Fruit fly (Drosophila melanogaster) whole organism, embryonic: Measurements from ENCODE around the gene CG43998.
A peak's percentile ranks its signal among the peaks of the same experiment; 100 is the strongest.

ENCODE experiments used
- Ada2b ChIP-seq: fragments of 200-800 bp; sonication (Bioruptor generic); IDR thresholded peaks from 2 replicates; pipeline ENCODE4 v1.3.6; 2022; ENCODE audit warnings: missing biosample characterization, missing genetic modification characterization
- Antp ChIP-seq: fragments of 200-800 bp; sonication (Bioruptor generic); optimal IDR thresholded peaks from 3 replicates; lab custom pipeline; 2016; ENCODE audit warnings: missing biosample characterization, missing genetic modification characterization
- B-H2 ChIP-seq: fragments of 200-800 bp; sonication (Bioruptor generic); optimal IDR thresholded peaks from 2 replicates; lab custom pipeline; 2018; ENCODE audit warnings: missing biosample characterization, mild to moderate bottlenecking, missing genetic modification characterization
- CG10654 ChIP-seq: fragments of 200-800 bp; sonication (Bioruptor generic); optimal IDR thresholded peaks from 2 replicates; lab custom pipeline; 2016; ENCODE audit warnings: missing biosample characterization, missing genetic modification characterization
- CG10979 ChIP-seq: fragments of 200-800 bp; sonication (Bioruptor generic); optimal IDR thresholded peaks from 2 replicates; lab custom pipeline; 2018; ENCODE audit warnings: missing biosample characterization, mild to moderate bottlenecking, missing genetic modification characterization, moderate library complexity
- CG1529 ChIP-seq: fragments of 200-800 bp; sonication (Bioruptor generic); optimal IDR thresholded peaks from 3 replicates; lab custom pipeline; 2018; ENCODE audit warnings: missing biosample characterization, missing genetic modification characterization
- CG1603 ChIP-seq: fragments of 200-800 bp; sonication (Bioruptor generic); optimal IDR thresholded peaks from 2 replicates; lab custom pipeline; 2019; ENCODE audit warnings: missing biosample characterization, mild to moderate bottlenecking, missing genetic modification characterization, moderate library complexity
- CG17328 ChIP-seq: fragments of 200-800 bp; sonication (Bioruptor generic); IDR thresholded peaks from 2 replicates; pipeline ENCODE4 v1.3.6; 2022; ENCODE audit warnings: missing biosample characterization, missing genetic modification characterization
- CG2120 ChIP-seq: fragments of 200-800 bp; sonication (Bioruptor generic); optimal IDR thresholded peaks from 3 replicates; lab custom pipeline; 2016; ENCODE audit warnings: missing biosample characterization, missing genetic modification characterization
- CG2129 ChIP-seq: fragments of 200-800 bp; sonication (Bioruptor generic); IDR thresholded peaks from 2 replicates; pipeline ENCODE4 v1.3.6; 2022; ENCODE audit warnings: missing biosample characterization, missing genetic modification characterization; ENCODE audit not compliant: partially characterized antibody
- CG3281 ChIP-seq: fragments of 200-800 bp; sonication (Bioruptor generic); optimal IDR thresholded peaks from 3 replicates; lab custom pipeline; 2017; ENCODE audit warnings: missing biosample characterization, mild to moderate bottlenecking, missing genetic modification characterization
- CG4730 ChIP-seq: fragments of 200-800 bp; sonication (Bioruptor generic); IDR thresholded peaks from 2 replicates; pipeline ENCODE4 v1.3.6; 2022; ENCODE audit warnings: missing biosample characterization, missing genetic modification characterization
- CG4820 ChIP-seq: fragments of 200-800 bp; sonication (Bioruptor generic); optimal IDR thresholded peaks from 3 replicates; lab custom pipeline; 2016; ENCODE audit warnings: missing biosample characterization, missing genetic modification characterization
- CG5953 ChIP-seq: fragments of 200-800 bp; sonication (Bioruptor generic); IDR thresholded peaks from 2 replicates; pipeline ENCODE4 v1.3.6; 2022; ENCODE audit warnings: missing biosample characterization, missing genetic modification characterization
- CG6175 ChIP-seq: fragments of 200-800 bp; sonication (Bioruptor generic); IDR thresholded peaks from 3 replicates; pipeline ENCODE4 v1.3.6; 2022; ENCODE audit warnings: missing biosample characterization, missing genetic modification characterization
- CG6272 ChIP-seq: fragments of 200-800 bp; sonication (Bioruptor generic); IDR thresholded peaks from 2 replicates; pipeline ENCODE4 v1.3.6; 2022; ENCODE audit warnings: missing biosample characterization, missing genetic modification characterization
- CG6683 ChIP-seq: fragments of 200-800 bp; sonication (Bioruptor generic); optimal IDR thresholded peaks from 2 replicates; lab custom pipeline; 2017; ENCODE audit warnings: missing biosample characterization, mild to moderate bottlenecking, missing genetic modification characterization, missing genetic modification reagents
- CG6813 ChIP-seq: fragments of 200-800 bp; sonication (Bioruptor generic); optimal IDR thresholded peaks from 2 replicates; lab custom pipeline; 2017; ENCODE audit warnings: missing biosample characterization, missing genetic modification characterization, mild to moderate bottlenecking, moderate library complexity, missing genetic modification reagents
- CG7556 ChIP-seq: fragments of 200-800 bp; sonication (Bioruptor generic); optimal IDR thresholded peaks from 2 replicates; lab custom pipeline; 2017; ENCODE audit warnings: missing biosample characterization, mild to moderate bottlenecking, missing genetic modification characterization
- CG8765 ChIP-seq: fragments of 200-800 bp; sonication (Bioruptor generic); IDR thresholded peaks from 2 replicates; pipeline ENCODE4 v1.3.6; 2022; ENCODE audit warnings: missing biosample characterization, missing genetic modification characterization
- CG8924 ChIP-seq: fragments of 200-800 bp; optimal IDR thresholded peaks from 3 replicates; lab custom pipeline; 2019; ENCODE audit warnings: missing biosample characterization, mild to moderate bottlenecking, missing genetic modification characterization, moderate library complexity
- CG8944 ChIP-seq: fragments of 200-800 bp; sonication (Bioruptor generic); optimal IDR thresholded peaks from 3 replicates; lab custom pipeline; 2016; ENCODE audit warnings: missing biosample characterization, missing genetic modification characterization
- CG9876 ChIP-seq: fragments of 200-800 bp; sonication (Bioruptor generic); optimal IDR thresholded peaks from 2 replicates; lab custom pipeline; 2016; ENCODE audit warnings: missing biosample characterization, missing genetic modification characterization
- D19A ChIP-seq: fragments of 200-800 bp; optimal IDR thresholded peaks from 3 replicates; lab custom pipeline; 2019; ENCODE audit warnings: missing biosample characterization, mild to moderate bottlenecking, missing genetic modification characterization, moderate library complexity
- Dfd ChIP-seq, 2 experiments: fragments of >200 bp; optimal IDR thresholded peaks; 2 replicates each; lab custom pipeline; 2017; ENCODE audit warnings: missing biosample characterization in 2 of 2, missing genetic modification characterization in 2 of 2
- Dip3 ChIP-seq: fragments of 200-800 bp; sonication (Bioruptor generic); optimal IDR thresholded peaks from 3 replicates; lab custom pipeline; 2016; ENCODE audit warnings: missing biosample characterization, missing genetic modification characterization
- E2f2 ChIP-seq: fragments of 200-800 bp; sonication (Bioruptor generic); IDR thresholded peaks from 2 replicates; pipeline ENCODE4 v1.3.6; 2022; ENCODE audit warnings: missing biosample characterization, missing genetic modification characterization
- Elba2 ChIP-seq: fragments of 200-800 bp; sonication (Bioruptor generic); optimal IDR thresholded peaks from 3 replicates; lab custom pipeline; 2016; ENCODE audit warnings: missing biosample characterization, missing genetic modification characterization
- GATAe ChIP-seq: fragments of 200-800 bp; sonication (Bioruptor generic); conservative IDR thresholded peaks from 2 replicates; pipeline ENCODE4 v1.3.6; 2022; ENCODE audit warnings: missing biosample characterization, missing genetic modification characterization
- HHEX ChIP-seq: fragments of 200-800 bp; sonication (Bioruptor generic); optimal IDR thresholded peaks from 3 replicates; lab custom pipeline; 2017; ENCODE audit warnings: missing biosample characterization, mild to moderate bottlenecking, missing genetic modification characterization, missing genetic modification reagents
- HLH3B ChIP-seq: fragments of 200-800 bp; sonication (Bioruptor generic); IDR thresholded peaks from 2 replicates; pipeline ENCODE4 v1.3.6; 2022; ENCODE audit warnings: missing biosample characterization, missing genetic modification characterization
- Hr78 ChIP-seq, 2 experiments: fragments of 200-800 bp in 1 of 2; fragments of >200 bp in 1 of 2; sonication (Bioruptor generic) in 1 of 2; optimal IDR thresholded peaks; 2 replicates each; lab custom pipeline; 2017 to 2019; ENCODE audit warnings: missing biosample characterization in 2 of 2, missing genetic modification characterization in 2 of 2, mild to moderate bottlenecking in 1 of 2, moderate library complexity in 1 of 2
- Optix ChIP-seq: fragments of 200-800 bp; sonication (Bioruptor generic); IDR thresholded peaks from 3 replicates; pipeline ENCODE4 v1.3.6; 2022; ENCODE audit warnings: missing biosample characterization, missing genetic modification characterization
- Xbp1 ChIP-seq: fragments of 200-800 bp; sonication (Bioruptor generic); optimal IDR thresholded peaks from 3 replicates; lab custom pipeline; 2016; ENCODE audit warnings: missing biosample characterization, mild to moderate bottlenecking, missing genetic modification characterization
- abd-A ChIP-seq: fragments of 200-800 bp; sonication (Bioruptor generic); optimal IDR thresholded peaks from 3 replicates; lab custom pipeline; 2019; ENCODE audit warnings: missing biosample characterization, mild to moderate bottlenecking, missing genetic modification characterization, moderate library complexity
- caup ChIP-seq: fragments of 200-800 bp; sonication (Bioruptor generic); optimal IDR thresholded peaks from 3 replicates; lab custom pipeline; 2017; ENCODE audit warnings: missing biosample characterization, mild to moderate bottlenecking, missing genetic modification characterization, moderate library complexity; ENCODE audit not compliant: severe bottlenecking
- grau ChIP-seq: fragments of 200-800 bp; optimal IDR thresholded peaks from 3 replicates; lab custom pipeline; 2019; ENCODE audit warnings: missing biosample characterization, mild to moderate bottlenecking, missing genetic modification characterization, moderate library complexity
- hkb ChIP-seq, 2 experiments: fragments of 200-800 bp in 1 of 2; fragments of >200 bp in 1 of 2; sonication (Bioruptor generic) in 1 of 2; IDR thresholded peaks in 1 of 2; optimal IDR thresholded peaks in 1 of 2; 2 replicates each; pipeline versions ENCODE4 v1.3.6 to Lab custom; 2017 to 2022; ENCODE audit warnings: missing biosample characterization in 1 of 2, missing genetic modification characterization in 1 of 2
- knrl ChIP-seq: fragments of 200-800 bp; sonication (Bioruptor generic); IDR thresholded peaks from 3 replicates; pipeline ENCODE4 v1.3.6; 2022; ENCODE audit warnings: missing biosample characterization, missing genetic modification characterization; ENCODE audit not compliant: partially characterized antibody
- maf-S ChIP-seq: fragments of 200-800 bp; sonication (Bioruptor generic); optimal IDR thresholded peaks from 2 replicates; lab custom pipeline; 2016; ENCODE audit warnings: missing biosample characterization, missing genetic modification characterization
- nau ChIP-seq: fragments of 200-800 bp; sonication (Bioruptor generic); optimal IDR thresholded peaks from 3 replicates; lab custom pipeline; 2017; ENCODE audit warnings: missing biosample characterization, mild to moderate bottlenecking, missing genetic modification characterization, missing genetic modification reagents
- scrt ChIP-seq: fragments of 200-800 bp; sonication (Bioruptor generic); optimal IDR thresholded peaks from 2 replicates; lab custom pipeline; 2018; ENCODE audit warnings: missing biosample characterization, mild to moderate bottlenecking, missing genetic modification characterization, moderate library complexity
- sr ChIP-seq: fragments of 200-800 bp; sonication (Bioruptor generic); IDR thresholded peaks from 3 replicates; pipeline ENCODE4 v1.3.6; 2022; ENCODE audit warnings: missing biosample characterization, missing genetic modification characterization
- tap ChIP-seq: fragments of 200-800 bp; optimal IDR thresholded peaks from 3 replicates; lab custom pipeline; 2019; ENCODE audit warnings: missing biosample characterization, mild to moderate bottlenecking, missing genetic modification characterization, moderate library complexity
- tgo ChIP-seq: fragments of 200-800 bp; sonication (Bioruptor generic); IDR thresholded peaks from 3 replicates; pipeline ENCODE4 v1.3.6; 2022; ENCODE audit warnings: missing biosample characterization, missing genetic modification characterization
- tin ChIP-seq: fragments of 200-800 bp; sonication (Bioruptor generic); optimal IDR thresholded peaks from 3 replicates; lab custom pipeline; 2016; ENCODE audit warnings: missing biosample characterization, missing genetic modification characterization
- trem ChIP-seq: fragments of 200-800 bp; optimal IDR thresholded peaks from 3 replicates; lab custom pipeline; 2019; ENCODE audit warnings: missing biosample characterization, mild to moderate bottlenecking, missing genetic modification characterization, moderate library complexity
- tx ChIP-seq: fragments of 200-800 bp; sonication (Bioruptor generic); optimal IDR thresholded peaks from 2 replicates; lab custom pipeline; 2016; ENCODE audit warnings: missing biosample characterization, missing genetic modification characterization
- wek ChIP-seq: fragments of 200-800 bp; sonication (Bioruptor generic); optimal IDR thresholded peaks from 3 replicates; lab custom pipeline; 2018; ENCODE audit warnings: missing biosample characterization, mild to moderate bottlenecking, missing genetic modification characterization, moderate library complexity
- zf30C ChIP-seq: fragments of 200-800 bp; sonication (Bioruptor generic); optimal IDR thresholded peaks from 3 replicates; lab custom pipeline; 2018; ENCODE audit warnings: missing biosample characterization, mild to moderate bottlenecking, missing genetic modification characterization

The CG43998 gene

dm6 chr3R:23969449-23969848 lies 40.6 kb upstream of the CG43998 start (continued):
- TF ChIP-seq hkb (optimal IDR thresholded peaks at IDR 0.05; lab: Kevin White, UChicago): no peak
- TF ChIP-seq hkb (GFP tag; IDR thresholded peaks at IDR 0.05; lab: Robert Waterston, UW): peak; percentile 64; the same call in 1 of the 2 replicates
- TF ChIP-seq CG6683 (GFP tag; lab: Kevin White, UChicago): no peak
- TF ChIP-seq nau: no peak
- no peak for TF ChIP-seq CG8765 (GFP tag; lab: Robert Waterston, UW)
- peak; percentile 45 for TF ChIP-seq CG7556
- TF ChIP-seq CG5953: no peak
- TF ChIP-seq tgo (GFP tag; lab: Robert Waterston, UW): peak; percentile 76
- TF ChIP-seq CG4730 (GFP tag; lab: Robert Waterston, UW): 0 out of 2 replicates have a peak, but pooled peaks have one; percentile 40
- TF ChIP-seq grau (tag; lab: Kevin White, UChicago): peak; percentile 68
- peak; percentile 63 for TF ChIP-seq HLH3B
- no peak for TF ChIP-seq CG9876 (GFP tag; lab: Kevin White, UChicago)
- TF ChIP-seq E2f2 (GFP tag; lab: Robert Waterston, UW): peak; percentile 43; the same call in 1 of the 2 replicates
- TF ChIP-seq CG6813 (GFP tag; lab: Kevin White, UChicago): no peak
- TF ChIP-seq zf30C: no peak
- no peak for TF ChIP-seq Dip3
- no peak for TF ChIP-seq CG1603 (tag; lab: Kevin White, UChicago)
- TF ChIP-seq Hr78 (GFP tag; optimal IDR thresholded peaks at IDR 0.05; lab: Kevin White, UChicago): peak in 1 of 2 experiments; percentile 35
- TF ChIP-seq GATAe (GFP tag; lab: Robert Waterston, UW): no peak
- peak; percentile 15 for TF ChIP-seq Xbp1
- TF ChIP-seq CG6272: no peak
- TF ChIP-seq CG4820 (GFP tag; lab: Kevin White, UChicago): peak; percentile 8
- 0 out of 2 replicates have a peak, but pooled peaks have one; percentile 16 for TF ChIP-seq Ada2b
- TF ChIP-seq CG2129: no peak
- TF ChIP-seq tap (tag; lab: Kevin White, UChicago): peak; percentile 57
- TF ChIP-seq abd-A (tag; lab: Kevin White, UChicago): peak; percentile 20
- no peak for TF ChIP-seq CG8944
- no peak for TF ChIP-seq CG6175 (GFP tag; lab: Robert Waterston, UW)
- no peak for TF ChIP-seq CG2120 (GFP tag; lab: Kevin White, UChicago)
- no peak for TF ChIP-seq Elba2 (GFP tag; lab: Kevin White, UChicago)
- no peak for TF ChIP-seq scrt
- TF ChIP-seq CG10979 (tag; lab: Kevin White, UChicago): peak; percentile 49
- TF ChIP-seq Dfd (GFP tag; optimal IDR thresholded peaks at IDR 0.05; lab: Kevin White, UChicago): no peak
- peak; percentile 13 for TF ChIP-seq CG3281 (GFP tag; lab: Kevin White, UChicago)
- no peak for TF ChIP-seq tx (GFP tag; lab: Kevin White, UChicago)
- peak; percentile 13 for TF ChIP-seq tin (GFP tag; lab: Kevin White, UChicago)
- peak; percentile 54 for TF ChIP-seq CG8924 (tag; lab: Kevin White, UChicago)
- TF ChIP-seq Antp (GFP tag; lab: Kevin White, UChicago): no peak
- TF ChIP-seq maf-S (GFP tag; lab: Kevin White, UChicago): no peak
- no peak for TF ChIP-seq B-H2 (GFP tag; lab: Kevin White, UChicago)
- no peak for TF ChIP-seq CG1529
- no peak for TF ChIP-seq knrl (GFP tag; lab: Robert Waterston, UW)
- TF ChIP-seq CG10654 (GFP tag; lab: Kevin White, UChicago): no peak
- peak; percentile 42; the same call in 1 of the 2 replicates for TF ChIP-seq CG17328 (GFP tag; lab: Robert Waterston, UW)
- peak; percentile 95 for TF ChIP-seq D19A (tag; lab: Kevin White, UChicago)
- no peak for TF ChIP-seq wek
- no peak for TF ChIP-seq sr
- no peak for TF ChIP-seq trem
- TF ChIP-seq Optix (GFP tag; lab: Robert Waterston, UW): no peak
- TF ChIP-seq HHEX (GFP tag; lab: Kevin White, UChicago): peak; percentile 63
- TF ChIP-seq caup (GFP tag; lab: Kevin White, UChicago): peak; percentile 18
